Worm (Caenorhabditis elegans) whole organism, L4 larva: ENCODE measurements around the gene pqn-18.

ENCODE experiments used
- F26F4.8 ChIP-seq: fragments of 200-800 bp; sonication (Bioruptor generic); conservative IDR thresholded peaks from 2 replicates; pipeline ENCODE4 v1.3.6; 2022; ENCODE audit warnings: missing genetic modification characterization, missing compliant biosample characterization
- F37D6.2 ChIP-seq: sonication (generic microtip); optimal IDR thresholded peaks from 2 replicates; lab custom pipeline; 2016; ENCODE audit warnings: mild to moderate bottlenecking, missing genetic modification characterization, missing compliant biosample characterization
- F44E2.7 ChIP-seq: fragments of 200-800 bp; sonication (Bioruptor generic); IDR thresholded peaks from 2 replicates; pipeline ENCODE4 v2.1.2; 2022; ENCODE audit warnings: missing genetic modification characterization, missing compliant biosample characterization
- Y48G9A.11 ChIP-seq: fragments of 200-800 bp; sonication (Bioruptor generic); IDR thresholded peaks from 2 replicates; pipeline ENCODE4 v1.3.6; 2022; ENCODE audit warnings: missing genetic modification reagents, missing genetic modification characterization, missing compliant biosample characterization
- Y5F2A.4 ChIP-seq: fragments of 200-800 bp; sonication (Bioruptor generic); optimal IDR thresholded peaks from 2 replicates; lab custom pipeline; 2018; ENCODE audit warnings: mild to moderate bottlenecking, missing genetic modification characterization, missing compliant biosample characterization
- Y75B8A.6 ChIP-seq: fragments of 200-800 bp; sonication (Bioruptor generic); IDR thresholded peaks from 2 replicates; pipeline ENCODE4 v1.3.6; 2022; ENCODE audit warnings: missing genetic modification reagents, missing genetic modification characterization, missing compliant biosample characterization
- aha-1 ChIP-seq: fragments of 150-350 bp; peaks from one replicate; lab custom pipeline; 2014; ENCODE audit warnings: missing biosample characterization, missing genetic modification characterization
- aly-2 ChIP-seq: sonication (generic microtip); optimal IDR thresholded peaks from 2 replicates; lab custom pipeline; 2018; ENCODE audit warnings: missing biosample characterization, missing genetic modification characterization
- arid-1 ChIP-seq: fragments of 200-800 bp; sonication (Bioruptor generic); conservative IDR thresholded peaks from 2 replicates; pipeline ENCODE4 v1.3.6; 2022; ENCODE audit warnings: missing genetic modification reagents, missing genetic modification characterization, missing compliant biosample characterization
- ctbp-1 ChIP-seq: fragments of 200-800 bp; sonication (Bioruptor generic); IDR thresholded peaks from 2 replicates; pipeline ENCODE4 v1.3.6; 2022; ENCODE audit warnings: missing genetic modification reagents, missing genetic modification characterization, missing compliant biosample characterization
- daf-12 ChIP-seq: fragments of 150-350 bp; optimal IDR thresholded peaks from 2 replicates; lab custom pipeline; 2014; ENCODE audit warnings: missing biosample characterization, missing genetic modification reagents, missing genetic modification characterization
- daf-16 ChIP-seq, 3 experiments: sonication (generic microtip); optimal IDR thresholded peaks; 2 replicates each; lab custom pipeline; 2016 to 2017; ENCODE audit warnings: missing genetic modification characterization in 3 of 3, missing genetic modification reagents in 3 of 3, mild to moderate bottlenecking in 2 of 3, missing compliant biosample characterization in 2 of 3, missing biosample characterization in 1 of 3, moderate library complexity in 1 of 3
- dmd-9 ChIP-seq: fragments of 200-800 bp; sonication (Bioruptor generic); IDR thresholded peaks from 2 replicates; pipeline ENCODE4 v1.3.6; 2022; ENCODE audit warnings: missing genetic modification reagents, missing genetic modification characterization, missing compliant biosample characterization
- duxl-1 ChIP-seq: sonication (generic microtip); optimal IDR thresholded peaks from 2 replicates; lab custom pipeline; 2016; ENCODE audit warnings: mild to moderate bottlenecking, missing genetic modification characterization, moderate library complexity, missing compliant biosample characterization; ENCODE audit not compliant: poor library complexity
- dve-1 ChIP-seq: sonication (generic microtip); optimal IDR thresholded peaks from 2 replicates; lab custom pipeline; 2017; ENCODE audit warnings: antibody characterized with exemption, mild to moderate bottlenecking, missing genetic modification characterization, missing compliant biosample characterization; ENCODE audit not compliant: insufficient read depth
- egl-43 ChIP-seq: fragments of 200-800 bp; sonication (Bioruptor generic); IDR thresholded peaks from 2 replicates; pipeline ENCODE4 v1.3.6; 2022; ENCODE audit warnings: missing genetic modification reagents, missing genetic modification characterization, missing compliant biosample characterization
- fkh-10 ChIP-seq: fragments of 150-350 bp; optimal IDR thresholded peaks from 2 replicates; lab custom pipeline; 2014; ENCODE audit warnings: missing biosample characterization, missing genetic modification reagents, missing genetic modification characterization
- hlh-30 ChIP-seq: sonication (generic microtip); optimal IDR thresholded peaks from 2 replicates; lab custom pipeline; 2017; ENCODE audit warnings: antibody characterized with exemption, mild to moderate bottlenecking, missing genetic modification characterization, missing compliant biosample characterization; ENCODE audit not compliant: insufficient read depth
- lin-1 ChIP-seq: fragments of 200-800 bp; sonication (Bioruptor generic); IDR thresholded peaks from 2 replicates; pipeline ENCODE4 v1.3.6; 2022; ENCODE audit warnings: missing genetic modification reagents, missing genetic modification characterization, missing compliant biosample characterization
- lin-38 ChIP-seq: fragments of 200-800 bp; sonication (Bioruptor generic); IDR thresholded peaks from 2 replicates; pipeline ENCODE4 v1.3.6; 2022; ENCODE audit warnings: missing genetic modification reagents, missing genetic modification characterization, missing compliant biosample characterization
- lsy-2 ChIP-seq, 2 experiments: fragments of 150-350 bp in 1 of 2; sonication (generic microtip) in 1 of 2; optimal IDR thresholded peaks; 2 replicates each; lab custom pipeline; 2014 to 2017; ENCODE audit warnings: missing biosample characterization in 2 of 2, missing genetic modification characterization in 2 of 2
- mdt-29 ChIP-seq: fragments of 200-800 bp; sonication (Bioruptor generic); IDR thresholded peaks from 2 replicates; pipeline ENCODE4 v1.3.6; 2022; ENCODE audit warnings: missing genetic modification reagents, missing genetic modification characterization, missing compliant biosample characterization
- nhr-10 ChIP-seq: fragments of 150-350 bp; optimal IDR thresholded peaks from 2 replicates; lab custom pipeline; 2014; ENCODE audit warnings: missing biosample characterization, missing genetic modification characterization
- nhr-111 ChIP-seq: fragments of 200-800 bp; sonication (Bioruptor generic); optimal IDR thresholded peaks from 2 replicates; lab custom pipeline; 2018; ENCODE audit warnings: mild to moderate bottlenecking, missing genetic modification characterization, missing compliant biosample characterization
- nhr-237 ChIP-seq: sonication (generic microtip); optimal IDR thresholded peaks from 2 replicates; lab custom pipeline; 2017; ENCODE audit warnings: missing biosample characterization, missing genetic modification characterization
- nhr-28 ChIP-seq: fragments of 150-350 bp; optimal IDR thresholded peaks from 2 replicates; lab custom pipeline; 2014; ENCODE audit warnings: missing biosample characterization, missing genetic modification characterization
- nhr-48 ChIP-seq: sonication (generic microtip); optimal IDR thresholded peaks from 2 replicates; lab custom pipeline; 2016; ENCODE audit warnings: mild to moderate bottlenecking, missing genetic modification characterization, missing compliant biosample characterization
- php-3 ChIP-seq: fragments of 200-800 bp; sonication (Bioruptor generic); IDR thresholded peaks from 2 replicates; pipeline ENCODE4 v1.3.6; 2022; ENCODE audit warnings: missing genetic modification reagents, missing genetic modification characterization, missing compliant biosample characterization
- rbr-2 ChIP-seq: sonication (generic microtip); optimal IDR thresholded peaks from 2 replicates; lab custom pipeline; 2016; ENCODE audit warnings: missing genotype, missing genetic modification characterization, missing compliant biosample characterization
- saeg-2 ChIP-seq: fragments of 200-800 bp; sonication (Bioruptor generic); IDR thresholded peaks from 2 replicates; pipeline ENCODE4 v1.3.6; 2022; ENCODE audit warnings: missing genetic modification reagents, missing genetic modification characterization, missing compliant biosample characterization
- sdz-12 ChIP-seq: fragments of 200-800 bp; sonication (Bioruptor generic); optimal IDR thresholded peaks from 2 replicates; lab custom pipeline; 2018; ENCODE audit warnings: mild to moderate bottlenecking, missing genetic modification characterization, missing compliant biosample characterization
- spr-1 ChIP-seq: sonication (generic microtip); optimal IDR thresholded peaks from 2 replicates; lab custom pipeline; 2016; ENCODE audit warnings: mild to moderate bottlenecking, missing genetic modification characterization, missing compliant biosample characterization
- tag-97 ChIP-seq: fragments of 200-800 bp; sonication (Bioruptor generic); IDR thresholded peaks from 2 replicates; pipeline ENCODE4 v1.3.6; 2022; ENCODE audit warnings: missing genetic modification characterization, missing compliant biosample characterization
- unc-62 ChIP-seq, 3 experiments: fragments of 150-350 bp in 1 of 3; sonication (generic microtip); optimal IDR thresholded peaks in 2 of 3; peaks in 1 of 3; 1 replicate in 1 of 3; 2 replicates in 2 of 3; lab custom pipeline; 2014 to 2017; ENCODE audit warnings: missing biosample characterization in 3 of 3, missing genetic modification characterization in 3 of 3, missing genetic modification reagents in 3 of 3, missing genotype in 1 of 3
- zag-1 ChIP-seq: fragments of 150-350 bp; optimal IDR thresholded peaks from 2 replicates; lab custom pipeline; 2014; ENCODE audit warnings: missing biosample characterization, missing genetic modification characterization

pqn-18 gene

DNA sequence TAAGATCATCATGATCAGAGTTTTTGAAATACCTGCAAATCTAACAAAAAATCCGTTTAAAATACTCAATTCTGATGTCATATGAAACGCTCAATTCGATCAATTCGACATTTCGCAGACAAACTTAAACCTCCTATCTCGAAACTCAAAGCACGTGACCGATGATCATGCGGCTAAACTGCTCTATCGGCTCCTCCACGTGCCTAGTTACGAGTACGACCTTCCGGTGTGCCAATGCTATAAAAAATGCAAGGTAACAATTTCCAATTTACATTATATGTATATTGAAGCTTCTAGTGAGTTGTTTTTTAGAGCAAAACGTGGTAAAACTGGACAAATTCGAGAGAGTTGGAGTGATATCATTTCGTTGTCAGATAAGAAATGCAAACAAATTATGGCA is 3.6 kb downstream of the pqn-18 start (continued):
- TF ChIP-seq F26F4.8 (GFP tag; lab: Robert Waterston, UW) (no peak), php-3 (GFP tag; lab: Robert Waterston, UW) (peak; percentile 43; the same call in 1 of the 2 replicates), zag-1 (tag; lab: Kevin White, UChicago) (no peak), daf-12 (tag; lab: Kevin White, UChicago) (no peak), nhr-48 (tag; lab: Kevin White, UChicago) (no peak), saeg-2 (GFP tag; lab: Robert Waterston, UW) (no peak), sdz-12 (GFP tag; lab: Kevin White, UChicago) (no peak), egl-43 (GFP tag; lab: Robert Waterston, UW) (no peak), lin-1 (GFP tag; lab: Robert Waterston, UW) (no peak), aha-1 (tag; lab: Kevin White, UChicago) (no peak), spr-1 (no peak), dmd-9 (GFP tag; lab: Robert Waterston, UW) (no peak), mdt-29 (GFP tag; lab: Robert Waterston, UW) (0 out of 2 replicates have a peak, but pooled peaks have one; percentile 9), lin-38 (GFP tag; lab: Robert Waterston, UW) (no peak), Y75B8A.6 (GFP tag; lab: Robert Waterston, UW) (no peak), F37D6.2 (no peak), hlh-30 (peak; percentile 89), fkh-10 (GFP tag; lab: Kevin White, UChicago) (no peak), nhr-111 (no peak), arid-1 (GFP tag; lab: Robert Waterston, UW) (no peak), ctbp-1 (GFP tag; lab: Robert Waterston, UW) (no peak)

DNA sequence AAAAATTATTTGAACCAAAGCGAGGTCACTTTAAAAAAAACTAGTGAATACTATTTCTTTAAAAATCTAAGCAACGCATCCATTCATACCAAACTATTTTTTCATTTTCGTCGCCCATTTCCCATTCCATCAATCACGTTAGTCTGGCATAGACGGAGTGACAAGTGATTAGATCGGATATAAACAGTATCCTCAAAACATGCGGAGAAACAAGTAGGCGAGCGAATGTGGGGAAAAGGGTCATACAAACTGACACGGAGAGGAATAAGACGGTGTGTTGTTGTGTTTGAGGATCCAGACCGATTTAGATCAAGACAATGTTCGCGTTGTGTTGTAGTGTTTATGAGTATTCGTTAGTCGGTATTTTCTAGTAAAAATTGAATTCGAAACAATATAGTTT is 4.8 kb downstream of the pqn-18 start:
- TF ChIP-seq daf-16 (GFP tag; optimal IDR thresholded peaks at IDR 0.05; lab: Kevin White, UChicago) (no peak), daf-16 (tag; optimal IDR thresholded peaks at IDR 0.05; lab: Kevin White, UChicago) (peak; percentile 14), duxl-1 (tag; lab: Kevin White, UChicago) (no peak), unc-62 (GFP tag; optimal IDR thresholded peaks at IDR 0.05 in 1 of 2; lab: Kevin White, UChicago) (peak in 1 of 2 experiments; percentile 78), unc-62 (tag; optimal IDR thresholded peaks at IDR 0.05; lab: Kevin White, UChicago) (no peak), lsy-2 (tag; optimal IDR thresholded peaks at IDR 0.05; lab: Kevin White, UChicago) (peak in 1 of 2 experiments; percentile 13), F44E2.7 (no peak), aha-1 (tag; lab: Kevin White, UChicago) (no peak)

DNA sequence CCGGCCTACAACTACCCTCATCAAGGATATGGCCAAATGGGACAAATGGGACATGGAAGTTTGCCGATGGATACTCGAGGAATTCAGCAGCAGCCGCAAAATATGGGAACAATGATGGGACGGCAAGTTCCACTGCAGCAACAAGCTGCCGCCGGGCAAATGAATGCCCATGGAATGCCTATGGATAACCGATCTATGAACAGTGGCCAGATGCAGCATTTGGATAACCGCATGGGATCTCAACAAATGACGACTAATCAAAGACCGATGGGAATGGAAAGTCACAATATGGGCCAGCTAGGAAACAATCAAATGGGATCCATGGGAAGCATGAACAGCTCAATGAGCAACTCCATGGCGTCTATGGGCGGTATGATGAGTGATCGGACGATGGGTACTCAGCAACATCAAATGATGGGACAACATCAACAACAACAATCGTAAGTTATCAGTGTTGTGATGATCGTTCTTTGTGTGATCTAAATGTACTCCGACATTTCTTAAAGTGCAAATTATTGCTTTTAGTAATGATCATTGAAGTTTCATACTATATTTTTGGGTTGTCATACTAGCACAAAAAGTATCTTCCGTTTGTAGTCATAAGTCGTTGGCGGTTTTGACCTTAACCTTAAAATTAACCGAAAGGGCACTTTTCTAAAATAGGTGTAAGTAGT is 5.9 kb downstream of the pqn-18 start:
- TF ChIP-seq Y5F2A.4 (GFP tag; lab: Kevin White, UChicago) (no peak), egl-43 (GFP tag; lab: Robert Waterston, UW) (0 out of 2 replicates have a peak, but pooled peaks have one; percentile 24), nhr-111 (no peak), sdz-12 (GFP tag; lab: Kevin White, UChicago) (no peak), nhr-237 (tag; lab: Kevin White, UChicago) (no peak), nhr-28 (tag; lab: Kevin White, UChicago) (peak; percentile 16), aly-2 (tag; lab: Kevin White, UChicago) (no peak), rbr-2 (no peak), daf-16 (GFP tag; optimal IDR thresholded peaks at IDR 0.05; lab: Kevin White, UChicago) (peak in 1 of 2 experiments; percentile 78), daf-16 (tag; optimal IDR thresholded peaks at IDR 0.05; lab: Kevin White, UChicago) (peak; percentile 70), unc-62 (GFP tag; optimal IDR thresholded peaks at IDR 0.05 in 1 of 2; lab: Kevin White, UChicago) (peak in 1 of 2 experiments; percentile 35), unc-62 (tag; optimal IDR thresholded peaks at IDR 0.05; lab: Kevin White, UChicago) (no peak), saeg-2 (GFP tag; lab: Robert Waterston, UW) (no peak), tag-97 (no peak), mdt-29 (GFP tag; lab: Robert Waterston, UW) (no peak), nhr-10 (tag; lab: Kevin White, UChicago) (no peak), dve-1 (tag; lab: Kevin White, UChicago) (peak; percentile 28), Y48G9A.11 (no peak)
